Worm (Caenorhabditis elegans) whole organism, L4 larva: ENCODE measurements around the gene F41H8.1.

Source experiments
- duxl-1 ChIP-seq: sonication (generic microtip); optimal IDR thresholded peaks from 2 replicates; lab custom pipeline; 2016; ENCODE audit warnings: mild to moderate bottlenecking, missing genetic modification characterization, moderate library complexity, missing compliant biosample characterization; ENCODE audit not compliant: poor library complexity
- lin-39 ChIP-seq: fragments of 150-350 bp; optimal IDR thresholded peaks from 2 replicates; lab custom pipeline; 2014; ENCODE audit warnings: missing biosample characterization, missing genetic modification reagents, missing genetic modification characterization
- sdz-12 ChIP-seq: fragments of 200-800 bp; sonication (Bioruptor generic); optimal IDR thresholded peaks from 2 replicates; lab custom pipeline; 2018; ENCODE audit warnings: mild to moderate bottlenecking, missing genetic modification characterization, missing compliant biosample characterization

ce11 chrV:849042-849441 is 15.6 kb downstream of the F41H8.1 start:
- TF ChIP-seq duxl-1 (tag; lab: Kevin White, UChicago) (no peak), lin-39 (tag; lab: Kevin White, UChicago) (no peak), sdz-12 (GFP tag; lab: Kevin White, UChicago) (no peak)
